Fruit fly (Drosophila melanogaster) whole organism, embryonic: ENCODE results near the gene BtbVII.

Experiments used
- Atf6 ChIP-seq: fragments of 200-800 bp; sonication (Bioruptor generic); IDR thresholded peaks from 2 replicates; pipeline ENCODE4 v1.3.6; 2022; ENCODE audit warnings: missing biosample characterization, missing genetic modification characterization
- CG10654 ChIP-seq: fragments of 200-800 bp; sonication (Bioruptor generic); optimal IDR thresholded peaks from 2 replicates; lab custom pipeline; 2016; ENCODE audit warnings: missing biosample characterization, missing genetic modification characterization
- CG10979 ChIP-seq: fragments of 200-800 bp; sonication (Bioruptor generic); optimal IDR thresholded peaks from 2 replicates; lab custom pipeline; 2018; ENCODE audit warnings: missing biosample characterization, mild to moderate bottlenecking, missing genetic modification characterization, moderate library complexity
- CG12659 ChIP-seq: fragments of 200-800 bp; sonication (Bioruptor generic); optimal IDR thresholded peaks from 3 replicates; lab custom pipeline; 2017; ENCODE audit warnings: mild to moderate bottlenecking, missing biosample characterization, missing genetic modification reagents, missing genetic modification characterization
- CG12942 ChIP-seq: fragments of 200-800 bp; sonication (Bioruptor generic); optimal IDR thresholded peaks from 3 replicates; lab custom pipeline; 2016; ENCODE audit warnings: missing biosample characterization, missing genetic modification characterization
- CG13624 ChIP-seq: fragments of 200-800 bp; sonication (Bioruptor generic); optimal IDR thresholded peaks from 2 replicates; lab custom pipeline; 2016; ENCODE audit warnings: missing biosample characterization, missing genetic modification characterization
- CG17186 ChIP-seq: fragments of 200-800 bp; sonication (Bioruptor generic); optimal IDR thresholded peaks from 3 replicates; lab custom pipeline; 2017; ENCODE audit warnings: missing biosample characterization, missing genetic modification reagents, missing genetic modification characterization
- CG17912 ChIP-seq: fragments of 200-800 bp; sonication (Bioruptor generic); optimal IDR thresholded peaks from 2 replicates; lab custom pipeline; 2018; ENCODE audit warnings: missing biosample characterization, mild to moderate bottlenecking, missing genetic modification characterization
- CG18011 ChIP-seq: fragments of 200-800 bp; sonication (Bioruptor generic); optimal IDR thresholded peaks from 2 replicates; lab custom pipeline; 2017; ENCODE audit warnings: missing biosample characterization, missing genetic modification characterization, mild to moderate bottlenecking, moderate library complexity, missing genotype
- CG18619 ChIP-seq: fragments of 200-800 bp; sonication (Bioruptor generic); optimal IDR thresholded peaks from 3 replicates; lab custom pipeline; 2017; ENCODE audit warnings: missing biosample characterization, mild to moderate bottlenecking, missing genetic modification characterization
- CG31365 ChIP-seq: fragments of 200-800 bp; sonication (Bioruptor generic); optimal IDR thresholded peaks from 2 replicates; lab custom pipeline; 2018; ENCODE audit warnings: missing biosample characterization, mild to moderate bottlenecking, missing genetic modification characterization
- CG31388 ChIP-seq: fragments of 200-800 bp; sonication (Bioruptor generic); optimal IDR thresholded peaks from 2 replicates; lab custom pipeline; 2016; ENCODE audit warnings: missing biosample characterization, missing genetic modification characterization
- CG32532 ChIP-seq: fragments of 200-800 bp; sonication (Bioruptor generic); IDR thresholded peaks from 2 replicates; pipeline ENCODE4 v1.3.6; 2022; ENCODE audit warnings: missing biosample characterization, missing genetic modification characterization
- CG3847 ChIP-seq: fragments of 200-800 bp; sonication (Bioruptor generic); IDR thresholded peaks from 2 replicates; pipeline ENCODE4 v1.3.6; 2022; ENCODE audit warnings: missing biosample characterization, missing genetic modification characterization
- CG4854 ChIP-seq: fragments of 200-800 bp; sonication (Bioruptor generic); optimal IDR thresholded peaks from 2 replicates; lab custom pipeline; 2016; ENCODE audit warnings: missing biosample characterization, missing genetic modification characterization, inconsistent platforms
- CG7357 ChIP-seq: fragments of 200-800 bp; sonication (Bioruptor generic); IDR thresholded peaks from 3 replicates; pipeline ENCODE4 v1.3.6; 2022; ENCODE audit warnings: missing biosample characterization, missing genetic modification characterization
- CG9817 ChIP-seq: fragments of 200-800 bp; sonication (Bioruptor generic); optimal IDR thresholded peaks from 2 replicates; lab custom pipeline; 2018; ENCODE audit warnings: missing biosample characterization, mild to moderate bottlenecking, missing genetic modification characterization, moderate library complexity
- CoRest ChIP-seq: fragments of 200-800 bp; sonication (Bioruptor generic); optimal IDR thresholded peaks from 3 replicates; lab custom pipeline; 2018; ENCODE audit warnings: missing biosample characterization, mild to moderate bottlenecking, missing genetic modification characterization, moderate library complexity
- Ets97D ChIP-seq: fragments of 200-800 bp; sonication (Bioruptor generic); optimal IDR thresholded peaks from 3 replicates; lab custom pipeline; 2016; ENCODE audit warnings: missing biosample characterization, missing genetic modification characterization
- Fer2 ChIP-seq: fragments of 200-800 bp; sonication (Bioruptor generic); optimal IDR thresholded peaks from 2 replicates; lab custom pipeline; 2018; ENCODE audit warnings: missing biosample characterization, mild to moderate bottlenecking, missing genetic modification characterization, moderate library complexity
- GATAe ChIP-seq: fragments of 200-800 bp; sonication (Bioruptor generic); conservative IDR thresholded peaks from 2 replicates; pipeline ENCODE4 v1.3.6; 2022; ENCODE audit warnings: missing biosample characterization, missing genetic modification characterization
- HmgD ChIP-seq: fragments of 200-800 bp; sonication (Bioruptor generic); optimal IDR thresholded peaks from 3 replicates; lab custom pipeline; 2016; ENCODE audit warnings: missing biosample characterization, missing genetic modification characterization
- Lim3 ChIP-seq: fragments of 200-800 bp; sonication (Bioruptor generic); IDR thresholded peaks from 2 replicates; pipeline ENCODE4 v1.3.6; 2022; ENCODE audit warnings: missing biosample characterization, missing genetic modification characterization
- Mad ChIP-seq: fragments of 200-800 bp; sonication (Bioruptor generic); optimal IDR thresholded peaks from 2 replicates; lab custom pipeline; 2016; ENCODE audit warnings: missing biosample characterization, missing genetic modification characterization
- Meics ChIP-seq: fragments of 200-800 bp; sonication (Bioruptor generic); optimal IDR thresholded peaks from 2 replicates; lab custom pipeline; 2017; ENCODE audit warnings: missing biosample characterization, mild to moderate bottlenecking, missing genetic modification characterization
- Mes4 ChIP-seq: fragments of 200-800 bp; sonication (Bioruptor generic); optimal IDR thresholded peaks from 2 replicates; lab custom pipeline; 2016; ENCODE audit warnings: missing biosample characterization, missing genetic modification characterization
- NFAT ChIP-seq: fragments of 200-800 bp; sonication (Bioruptor generic); IDR thresholded peaks from 2 replicates; pipeline ENCODE4 v1.3.6; 2022; ENCODE audit warnings: missing biosample characterization, missing genetic modification characterization
- Nf-YA ChIP-seq: fragments of 200-800 bp; sonication (Bioruptor generic); IDR thresholded peaks from 2 replicates; pipeline ENCODE4 v1.3.6; 2022; ENCODE audit warnings: missing biosample characterization, missing genetic modification characterization
- Six4 ChIP-seq: fragments of 200-800 bp; sonication (Bioruptor generic); optimal IDR thresholded peaks from 2 replicates; lab custom pipeline; 2016; ENCODE audit warnings: missing biosample characterization, missing genetic modification characterization
- Tbp ChIP-seq: fragments of >200 bp; optimal IDR thresholded peaks from 2 replicates; lab custom pipeline; 2018; ENCODE audit warnings: missing biosample characterization, missing genetic modification characterization
- Usf ChIP-seq: fragments of 200-800 bp; sonication (Bioruptor generic); optimal IDR thresholded peaks from 2 replicates; lab custom pipeline; 2017; ENCODE audit warnings: missing genotype, missing biosample characterization, missing genetic modification characterization
- amos ChIP-seq: fragments of 200-800 bp; sonication (Bioruptor generic); IDR thresholded peaks from 2 replicates; pipeline ENCODE4 v1.3.6; 2022; ENCODE audit warnings: missing biosample characterization, missing genetic modification characterization; ENCODE audit not compliant: partially characterized antibody
- bbx ChIP-seq: fragments of 200-800 bp; sonication (Bioruptor generic); IDR thresholded peaks from 2 replicates; pipeline ENCODE4 v1.3.6; 2022; ENCODE audit warnings: missing biosample characterization, missing genetic modification characterization; ENCODE audit not compliant: partially characterized antibody
- cad ChIP-seq: fragments of >200 bp; optimal IDR thresholded peaks from 2 replicates; lab custom pipeline; 2017; ENCODE audit warnings: missing biosample characterization, missing genetic modification characterization
- cas ChIP-seq: fragments of 200-800 bp; sonication (Bioruptor generic); IDR thresholded peaks from 2 replicates; pipeline ENCODE4 v1.3.6; 2022; ENCODE audit warnings: missing biosample characterization, missing genetic modification characterization
- chinmo ChIP-seq: fragments of 200-800 bp; sonication (Bioruptor generic); IDR thresholded peaks from 4 replicates; pipeline ENCODE4 v1.3.6; 2022; ENCODE audit warnings: missing biosample characterization, missing genetic modification characterization; ENCODE audit not compliant: partially characterized antibody
- croc ChIP-seq: fragments of 200-800 bp; sonication (Bioruptor generic); conservative IDR thresholded peaks from 3 replicates; pipeline ENCODE4 v1.3.6; 2022; ENCODE audit warnings: missing biosample characterization, missing genetic modification characterization
- cwo ChIP-seq: fragments of 200-800 bp; sonication (Bioruptor generic); optimal IDR thresholded peaks from 3 replicates; lab custom pipeline; 2017; ENCODE audit warnings: missing biosample characterization, missing genetic modification characterization, mild to moderate bottlenecking, moderate library complexity, missing genetic modification reagents
- ewg ChIP-seq: fragments of 200-800 bp; sonication (Bioruptor generic); optimal IDR thresholded peaks from 3 replicates; lab custom pipeline; 2017; ENCODE audit warnings: mild to moderate bottlenecking, missing biosample characterization, missing genetic modification reagents, missing genetic modification characterization
- exex ChIP-seq: fragments of 200-800 bp; sonication (Bioruptor generic); optimal IDR thresholded peaks from 4 replicates; lab custom pipeline; 2018; ENCODE audit warnings: missing biosample characterization, mild to moderate bottlenecking, missing genetic modification characterization, moderate library complexity
- gsb ChIP-seq: fragments of 200-800 bp; sonication (Bioruptor generic); IDR thresholded peaks from 2 replicates; pipeline ENCODE4 v1.3.6; 2022; ENCODE audit warnings: missing biosample characterization, missing genetic modification characterization
- kah ChIP-seq: fragments of 200-800 bp; sonication (Bioruptor generic); optimal IDR thresholded peaks from 2 replicates; lab custom pipeline; 2018; ENCODE audit warnings: missing biosample characterization, mild to moderate bottlenecking, missing genetic modification characterization
- kay ChIP-seq: fragments of 200-800 bp; sonication (Bioruptor generic); optimal IDR thresholded peaks from 2 replicates; lab custom pipeline; 2016; ENCODE audit warnings: missing biosample characterization, missing genetic modification characterization
- nerfin-1 ChIP-seq: fragments of 200-800 bp; sonication (Bioruptor generic); optimal IDR thresholded peaks from 3 replicates; lab custom pipeline; 2019; ENCODE audit warnings: missing biosample characterization, mild to moderate bottlenecking, missing genetic modification characterization, moderate library complexity
- sqz ChIP-seq: fragments of 200-800 bp; sonication (Bioruptor generic); optimal IDR thresholded peaks from 3 replicates; lab custom pipeline; 2018; ENCODE audit warnings: missing biosample characterization, mild to moderate bottlenecking, missing genetic modification characterization
- tll ChIP-seq, 2 experiments: fragments of 200-800 bp in 1 of 2; fragments of >200 bp in 1 of 2; sonication (Bioruptor generic) in 1 of 2; optimal IDR thresholded peaks; 2 replicates each; lab custom pipeline; 2017 to 2019; ENCODE audit warnings: missing biosample characterization in 2 of 2, missing genetic modification characterization in 2 of 2, mild to moderate bottlenecking in 1 of 2, moderate library complexity in 1 of 2
- usp ChIP-seq: fragments of >200 bp; optimal IDR thresholded peaks from 2 replicates; lab custom pipeline; 2017; ENCODE audit warnings: missing biosample characterization, missing genetic modification characterization
- wor ChIP-seq: fragments of 200-800 bp; sonication (Bioruptor generic); IDR thresholded peaks from 2 replicates; pipeline ENCODE4 v1.3.6; 2022; ENCODE audit warnings: missing biosample characterization, missing genetic modification characterization
- zfh2 ChIP-seq: fragments of 200-800 bp; sonication (Bioruptor generic); optimal IDR thresholded peaks from 2 replicates; lab custom pipeline; 2016; ENCODE audit warnings: missing biosample characterization, missing genetic modification characterization

BtbVII gene

DNA sequence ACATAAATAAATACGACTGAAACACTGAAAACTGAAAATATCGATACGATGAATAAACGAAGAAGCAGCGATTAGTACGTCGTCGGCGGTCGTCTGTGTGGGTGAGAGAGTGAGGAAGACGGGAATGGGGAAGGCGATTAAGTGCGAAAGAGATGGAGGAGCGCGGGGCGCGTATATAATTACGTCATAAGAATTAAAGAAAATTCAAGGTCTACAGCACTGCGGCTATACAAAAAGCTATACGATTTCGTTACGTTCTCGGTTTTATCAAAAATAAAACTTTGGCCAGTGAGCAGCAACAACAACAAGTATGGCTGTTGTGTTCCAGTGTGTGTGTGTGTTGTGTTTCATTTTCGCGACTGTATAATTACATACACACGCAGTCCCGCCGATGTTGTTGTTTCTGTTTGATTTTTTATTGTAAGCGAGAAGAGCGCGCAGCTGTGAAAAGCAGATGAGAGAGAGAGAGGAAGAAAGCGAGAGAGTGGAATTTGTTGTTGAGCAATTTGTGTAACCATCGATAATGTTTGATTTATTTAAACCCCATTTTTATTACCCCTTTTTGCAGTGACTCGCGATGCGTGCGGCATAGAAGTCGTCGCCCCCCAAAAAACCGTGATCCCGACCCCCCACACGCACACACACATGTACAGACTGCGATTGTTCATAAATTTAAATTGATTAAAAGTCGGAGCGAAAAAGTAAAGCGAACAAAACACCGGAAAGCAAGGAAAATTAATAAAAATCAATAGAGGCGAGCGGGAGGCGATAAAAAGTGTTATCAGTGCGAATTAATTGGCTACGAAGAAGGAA is 820 bp downstream of the BtbVII start (continued):
- TF ChIP-seq cas (GFP tag; lab: Robert Waterston, UW): no peak
- TF ChIP-seq CG18011: no peak
- no peak for TF ChIP-seq croc (GFP tag; lab: Robert Waterston, UW)
- TF ChIP-seq nerfin-1 (tag; lab: Kevin White, UChicago): no peak
- TF ChIP-seq ewg (GFP tag; lab: Kevin White, UChicago): peak; percentile 10
- TF ChIP-seq HmgD: no peak
- no peak for TF ChIP-seq gsb (GFP tag; lab: Robert Waterston, UW)
- TF ChIP-seq CG17912 (GFP tag; lab: Kevin White, UChicago): peak; percentile 23
- no peak for TF ChIP-seq Usf (GFP tag; lab: Kevin White, UChicago)
- peak; percentile 51; the same call in 1 of the 2 replicates for TF ChIP-seq Atf6 (GFP tag; lab: Robert Waterston, UW)
- peak; percentile 69; the same call in 2 of the 4 replicates for TF ChIP-seq chinmo
- TF ChIP-seq Tbp (GFP tag; lab: Kevin White, UChicago): no peak
- TF ChIP-seq CG17186 (GFP tag; lab: Kevin White, UChicago): no peak
- no peak for TF ChIP-seq CG12942 (GFP tag; lab: Kevin White, UChicago)
- no peak for TF ChIP-seq CG4854 (GFP tag; lab: Kevin White, UChicago)
- TF ChIP-seq CG3847 (GFP tag; lab: Robert Waterston, UW): 0 out of 2 replicates have a peak, but pooled peaks have one; percentile 6
- TF ChIP-seq CG32532 (GFP tag; lab: Robert Waterston, UW): no peak; the same call in 1 of the 2 replicates
- TF ChIP-seq Mad (GFP tag; lab: Kevin White, UChicago): no peak
- no peak for TF ChIP-seq CG31388 (GFP tag; lab: Kevin White, UChicago)
- no peak for TF ChIP-seq Ets97D (GFP tag; lab: Kevin White, UChicago)
- TF ChIP-seq cwo: peak; percentile 46
- TF ChIP-seq CG12659 (GFP tag; lab: Kevin White, UChicago): no peak
- no peak for TF ChIP-seq kah
- no peak for TF ChIP-seq cad (GFP tag; lab: Kevin White, UChicago)
- TF ChIP-seq CG10654 (GFP tag; lab: Kevin White, UChicago): no peak
- peak; percentile 51; the same call in 1 of the 2 replicates for TF ChIP-seq amos
- no peak for TF ChIP-seq Fer2 (tag; lab: Kevin White, UChicago)
- no peak for TF ChIP-seq CG31365 (tag; lab: Kevin White, UChicago)
- TF ChIP-seq sqz (GFP tag; lab: Kevin White, UChicago): no peak
- no peak for TF ChIP-seq Nf-YA (GFP tag; lab: Robert Waterston, UW)
- no peak for TF ChIP-seq tll (GFP tag; optimal IDR thresholded peaks at IDR 0.05; lab: Kevin White, UChicago)
- no peak for TF ChIP-seq Lim3 (GFP tag; lab: Robert Waterston, UW)
- TF ChIP-seq Mes4 (GFP tag; lab: Kevin White, UChicago): no peak
- peak; percentile 85 for TF ChIP-seq exex (tag; lab: Kevin White, UChicago)
- TF ChIP-seq wor (GFP tag; lab: Robert Waterston, UW): no peak
- TF ChIP-seq bbx (GFP tag; lab: Robert Waterston, UW): peak; percentile 24; the same call in 1 of the 2 replicates
- TF ChIP-seq zfh2 (GFP tag; lab: Kevin White, UChicago): no peak
- no peak for TF ChIP-seq CG18619 (GFP tag; lab: Kevin White, UChicago)
- no peak for TF ChIP-seq CoRest (tag; lab: Kevin White, UChicago)
- no peak for TF ChIP-seq NFAT (GFP tag; lab: Robert Waterston, UW)
- peak; percentile 8 for TF ChIP-seq kay (GFP tag; lab: Kevin White, UChicago)
- TF ChIP-seq CG10979 (tag; lab: Kevin White, UChicago): no peak
- TF ChIP-seq CG13624 (GFP tag; lab: Kevin White, UChicago): peak; percentile 72
- peak; percentile 76 for TF ChIP-seq Meics (GFP tag; lab: Kevin White, UChicago)
- TF ChIP-seq CG9817: no peak
- no peak for TF ChIP-seq usp
- peak; percentile 33; the same call in 1 of the 2 replicates for TF ChIP-seq GATAe
- TF ChIP-seq Six4 (GFP tag; lab: Kevin White, UChicago): no peak
- no peak for TF ChIP-seq CG7357 (GFP tag; lab: Robert Waterston, UW)
